Worm (Caenorhabditis elegans): Measurements from ENCODE around the gene Y16B4A.2.

The Y16B4A.2 gene

ce11 chrX:14783434-14784142, 11.9 kb upstream of the Y16B4A.2 start (continued):
- no peak for TF ChIP-seq lin-29 (GFP tag; IDR thresholded peaks at IDR 0.05)
- no peak for TF ChIP-seq dmd-9 (GFP tag; IDR thresholded peaks at IDR 0.05)
- no peak for TF ChIP-seq fkh-10 (GFP tag; optimal IDR thresholded peaks at IDR 0.05)
- TF ChIP-seq gei-8 (GFP tag; optimal IDR thresholded peaks at IDR 0.05): peak; percentile 39
- no peak for TF ChIP-seq nhr-6 (tag; optimal IDR thresholded peaks at IDR 0.05)
- no peak for TF ChIP-seq mdt-29 (GFP tag; IDR thresholded peaks at IDR 0.05)
- TF ChIP-seq arid-1 (GFP tag; conservative IDR thresholded peaks at IDR 0.05): no peak
- TF ChIP-seq saeg-2 (GFP tag; IDR thresholded peaks at IDR 0.05): 0 out of 2 replicates have a peak, but pooled peaks have one; percentile 16
- 0 out of 2 replicates have a peak, but pooled peaks have one; percentile 11 for TF ChIP-seq T26A8.4 (GFP tag; IDR thresholded peaks at IDR 0.05)
- TF ChIP-seq mxl-2 (GFP tag; conservative IDR thresholded peaks at IDR 0.05): no peak
- TF ChIP-seq snpc-1.2 (GFP tag; IDR thresholded peaks at IDR 0.05): no peak
- TF ChIP-seq vab-7 (GFP tag; IDR thresholded peaks at IDR 0.05): no peak
- TF ChIP-seq F26F4.8 (GFP tag; conservative IDR thresholded peaks at IDR 0.05): no peak
- no peak for TF ChIP-seq F49E8.2 (tag; optimal IDR thresholded peaks at IDR 0.05; ENCODE audit: borderline replicate concordance)
- TF ChIP-seq daf-8 (GFP tag; IDR thresholded peaks at IDR 0.05): no peak
- no peak for TF ChIP-seq tag-97 (GFP tag; IDR thresholded peaks at IDR 0.05)
- TF ChIP-seq pha-4 (GFP tag; IDR thresholded peaks at IDR 0.05): 0 out of 2 replicates have a peak, but pooled peaks have one; percentile 39
- TF ChIP-seq pha-4 (tag; optimal IDR thresholded peaks at IDR 0.05): no peak
- TF ChIP-seq daf-19 (GFP tag; conservative IDR thresholded peaks at IDR 0.05): no peak
- peak; percentile 81 for TF ChIP-seq pqm-1 (tag; optimal IDR thresholded peaks at IDR 0.05)
- peak; percentile 56; the same call in 1 of the 2 replicates for TF ChIP-seq ceh-20 (GFP tag; IDR thresholded peaks at IDR 0.05)
- no peak for TF ChIP-seq nhr-11 (tag; optimal IDR thresholded peaks at IDR 0.05)
- no peak for TF ChIP-seq Y5F2A.4 (GFP tag; optimal IDR thresholded peaks at IDR 0.05)
- peak; percentile 70 for TF ChIP-seq dve-1 (tag; optimal IDR thresholded peaks at IDR 0.05; ENCODE audit: insufficient read depth)
- no peak for TF ChIP-seq mxl-3 (GFP tag; optimal IDR thresholded peaks at IDR 0.05)
- TF ChIP-seq mes-2 (tag; optimal IDR thresholded peaks at IDR 0.05; ENCODE audit: poor library complexity, severe bottlenecking): no peak
- TF ChIP-seq skn-1 (tag; optimal IDR thresholded peaks at IDR 0.05): no peak
- no peak for TF ChIP-seq zag-1 (tag; optimal IDR thresholded peaks at IDR 0.05)
- TF ChIP-seq nhr-25 (tag; optimal IDR thresholded peaks at IDR 0.05; ENCODE audit: borderline replicate concordance, insufficient read depth): no peak
- TF ChIP-seq daf-16 (GFP tag; optimal IDR thresholded peaks at IDR 0.05): peak in 1 of 2 experiments; percentile 59
- TF ChIP-seq daf-16 (tag; optimal IDR thresholded peaks at IDR 0.05): peak; percentile 77
- no peak for TF ChIP-seq ces-1 (GFP tag; optimal IDR thresholded peaks at IDR 0.05)
- no peak for TF ChIP-seq set-16 (GFP tag; IDR thresholded peaks at IDR 0.05)
- peak in 1 of 2 experiments; percentile 67 for TF ChIP-seq unc-62 (GFP tag; optimal IDR thresholded peaks at IDR 0.05 in 1 of 2)
- TF ChIP-seq unc-62 (tag; optimal IDR thresholded peaks at IDR 0.05): no peak
- peak; percentile 80 for TF ChIP-seq nhr-102 (tag; optimal IDR thresholded peaks at IDR 0.05)
- TF ChIP-seq hmg-1.1 (GFP tag; IDR thresholded peaks at IDR 0.05): no peak
- no peak for TF ChIP-seq lin-1 (GFP tag; IDR thresholded peaks at IDR 0.05)
- peak; percentile 87 for TF ChIP-seq hlh-11 (tag; optimal IDR thresholded peaks at IDR 0.05)
- no peak for TF ChIP-seq ztf-7 (tag; optimal IDR thresholded peaks at IDR 0.05)
- TF ChIP-seq hif-1 (tag; optimal IDR thresholded peaks at IDR 0.05): peak in 1 of 2 experiments; percentile 71
- peak; percentile 29 for TF ChIP-seq hlh-30 (tag; optimal IDR thresholded peaks at IDR 0.05; ENCODE audit: insufficient read depth)
- no peak for TF ChIP-seq nhr-10 (tag; optimal IDR thresholded peaks at IDR 0.05)
